Fruit fly (Drosophila melanogaster): ENCODE results near the gene CG32573.

Gene CG32573

dm6 chrX:16687400-16688105 is 36.4 kb downstream of the CG32573 start:
- TF ChIP-seq D1 (tag; optimal IDR thresholded peaks at IDR 0.05) (no peak), Pif1A (GFP tag; optimal IDR thresholded peaks at IDR 0.05) (no peak), Snoo (tag; optimal IDR thresholded peaks at IDR 0.05) (no peak), EcR (GFP tag; optimal IDR thresholded peaks at IDR 0.05) (no peak), CG9948 (tag; optimal IDR thresholded peaks at IDR 0.05) (no peak), CG12605 (GFP tag; IDR thresholded peaks at IDR 0.05) (no peak), CG4496 (GFP tag; IDR thresholded peaks at IDR 0.05) (no peak), Pif1B (GFP tag; optimal IDR thresholded peaks at IDR 0.05) (no peak), CG8301 (tag; optimal IDR thresholded peaks at IDR 0.05) (no peak), CG8159 (tag; optimal IDR thresholded peaks at IDR 0.05) (no peak)

DNA sequence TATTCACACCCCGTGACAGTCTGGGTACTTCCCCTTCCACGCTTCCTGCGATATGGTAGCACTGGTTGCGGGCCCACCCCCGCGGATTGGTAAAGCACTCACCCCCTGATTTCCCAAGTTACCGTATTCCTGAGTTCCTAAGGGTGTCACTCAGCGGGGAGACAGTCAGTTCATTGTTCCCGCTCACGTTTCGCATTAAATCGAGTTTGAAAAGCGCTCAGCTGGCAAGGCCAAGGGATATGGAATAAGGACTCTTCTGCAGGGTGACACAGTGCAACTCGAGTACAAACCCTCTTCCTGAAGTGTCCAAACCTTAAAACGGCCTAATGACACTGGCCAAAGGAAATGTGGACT is 36.9 kb downstream of the CG32573 start:
- TF ChIP-seq CG14655 (GFP tag; optimal IDR thresholded peaks at IDR 0.05) (no peak), EcR (GFP tag; optimal IDR thresholded peaks at IDR 0.05) (no peak), CG8159 (tag; optimal IDR thresholded peaks at IDR 0.05) (no peak), CG8301 (tag; optimal IDR thresholded peaks at IDR 0.05) (no peak), CG10348 (GFP tag; IDR thresholded peaks at IDR 0.05) (no peak), CG34367 (tag; optimal IDR thresholded peaks at IDR 0.05) (no peak), Snoo (tag; optimal IDR thresholded peaks at IDR 0.05) (no peak), CG15710 (tag; optimal IDR thresholded peaks at IDR 0.05) (no peak)

- TF ChIP-seq D1 (tag; optimal IDR thresholded peaks at IDR 0.05) (no peak), CG13204 (GFP tag; optimal IDR thresholded peaks at IDR 0.05) (no peak), Pif1B (GFP tag; optimal IDR thresholded peaks at IDR 0.05) (no peak), EcR (GFP tag; optimal IDR thresholded peaks at IDR 0.05) (no peak)
Observed at dm6 chrX:16689339-16689738, 38.2 kb downstream of the CG32573 start.

DNA sequence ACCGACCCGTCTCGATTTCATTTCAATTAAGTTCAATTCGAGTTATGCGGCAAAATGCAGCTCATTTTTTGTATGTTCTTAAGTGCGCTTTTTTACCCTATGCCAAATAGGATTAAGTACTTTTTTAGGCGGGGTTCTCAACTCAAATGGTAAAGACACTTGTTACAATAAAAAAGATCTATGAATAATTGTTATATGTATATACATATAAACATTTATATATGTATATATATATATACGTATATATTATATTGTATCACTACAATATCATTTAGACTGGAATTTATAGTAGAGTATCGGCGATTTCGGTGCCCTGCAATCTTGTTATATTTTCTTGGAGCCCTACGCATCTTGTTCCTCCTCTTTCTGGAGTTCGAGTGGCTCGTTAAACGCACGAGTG is 38.8 kb downstream of the CG32573 start:
- TF ChIP-seq CG32121 (GFP tag; IDR thresholded peaks at IDR 0.05) (no peak), CG14655 (GFP tag; optimal IDR thresholded peaks at IDR 0.05) (peak; percentile 20), CG8159 (tag; optimal IDR thresholded peaks at IDR 0.05) (peak; percentile 35), CG15710 (tag; optimal IDR thresholded peaks at IDR 0.05) (peak; percentile 13), CG9948 (tag; optimal IDR thresholded peaks at IDR 0.05) (peak; percentile 21), CG17806 (tag; optimal IDR thresholded peaks at IDR 0.05) (peak; percentile 31)

dm6 chrX:16690499-16690898 is 39.3 kb downstream of the CG32573 start:
- TF ChIP-seq Ets98B (GFP tag; IDR thresholded peaks at IDR 0.05) (no peak), Snoo (tag; optimal IDR thresholded peaks at IDR 0.05) (no peak), EcR (GFP tag; optimal IDR thresholded peaks at IDR 0.05) (no peak), CG12605 (GFP tag; IDR thresholded peaks at IDR 0.05) (peak; percentile 48; the same call in 1 of the 2 replicates), CG8301 (tag; optimal IDR thresholded peaks at IDR 0.05) (peak; percentile 52), Pif1A (GFP tag; optimal IDR thresholded peaks at IDR 0.05) (peak; percentile 46), rn (GFP tag; IDR thresholded peaks at IDR 0.05) (no peak), gl (tag; optimal IDR thresholded peaks at IDR 0.05) (no peak), D1 (tag; optimal IDR thresholded peaks at IDR 0.05) (no peak), CG10348 (GFP tag; IDR thresholded peaks at IDR 0.05) (no peak), CG15710 (tag; optimal IDR thresholded peaks at IDR 0.05) (no peak), CG13204 (GFP tag; optimal IDR thresholded peaks at IDR 0.05) (no peak), Pif1B (GFP tag; optimal IDR thresholded peaks at IDR 0.05) (peak; percentile 39), CG34367 (tag; optimal IDR thresholded peaks at IDR 0.05) (peak; percentile 12), CG32121 (GFP tag; IDR thresholded peaks at IDR 0.05) (no peak), CG8159 (tag; optimal IDR thresholded peaks at IDR 0.05) (peak; percentile 4), fd96Ca (GFP tag; IDR thresholded peaks at IDR 0.05) (peak; percentile 62; the same call in 1 of the 3 replicates), CG4496 (GFP tag; IDR thresholded peaks at IDR 0.05) (peak; percentile 44; the same call in 1 of the 3 replicates), CG9948 (tag; optimal IDR thresholded peaks at IDR 0.05) (peak; percentile 50), CG14655 (GFP tag; optimal IDR thresholded peaks at IDR 0.05) (peak; percentile 60), CG17806 (tag; optimal IDR thresholded peaks at IDR 0.05) (peak; percentile 36)

DNA sequence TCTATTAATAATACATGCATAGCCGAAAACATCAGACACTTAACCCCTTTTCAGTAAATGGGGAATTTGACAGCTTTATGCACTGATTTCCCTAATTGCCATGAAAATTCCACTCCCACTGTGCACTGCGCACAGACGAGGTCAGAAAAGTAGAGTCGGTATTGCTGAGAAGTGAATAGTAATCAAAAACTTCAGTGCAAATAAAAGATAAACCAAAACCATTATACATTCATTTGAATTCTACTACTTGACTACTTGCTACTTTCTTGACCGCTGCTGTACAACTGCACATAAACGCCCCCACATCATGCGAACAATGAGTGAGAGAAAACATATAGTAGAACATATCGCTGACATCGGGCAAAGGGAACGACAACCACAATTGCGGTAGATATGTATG is 40.3 kb downstream of the CG32573 start:
- TF ChIP-seq CG8301 (tag; optimal IDR thresholded peaks at IDR 0.05), result peak; percentile 79
- peak; percentile 48 for TF ChIP-seq Snoo (tag; optimal IDR thresholded peaks at IDR 0.05)
- no peak for TF ChIP-seq EcR (GFP tag; optimal IDR thresholded peaks at IDR 0.05)
- peak; percentile 77 for TF ChIP-seq Pif1A (GFP tag; optimal IDR thresholded peaks at IDR 0.05)
- peak; percentile 81 for TF ChIP-seq CG14655 (GFP tag; optimal IDR thresholded peaks at IDR 0.05)
- peak; percentile 90 for TF ChIP-seq CG32121 (GFP tag; IDR thresholded peaks at IDR 0.05)
- TF ChIP-seq CG10348 (GFP tag; IDR thresholded peaks at IDR 0.05), result peak; percentile 19; the same call in 1 of the 2 replicates
- no peak for TF ChIP-seq CG13204 (GFP tag; optimal IDR thresholded peaks at IDR 0.05)
- TF ChIP-seq rn (GFP tag; IDR thresholded peaks at IDR 0.05), result peak; percentile 66
- TF ChIP-seq Ets98B (GFP tag; IDR thresholded peaks at IDR 0.05), result peak; percentile 90
- peak; percentile 68 for TF ChIP-seq CG34367 (tag; optimal IDR thresholded peaks at IDR 0.05)
- TF ChIP-seq CG4496 (GFP tag; IDR thresholded peaks at IDR 0.05), result peak; percentile 95
- TF ChIP-seq CG9948 (tag; optimal IDR thresholded peaks at IDR 0.05), result peak; percentile 61
- TF ChIP-seq D1 (tag; optimal IDR thresholded peaks at IDR 0.05), result no peak
- peak; percentile 74 for TF ChIP-seq CG15710 (tag; optimal IDR thresholded peaks at IDR 0.05)
- peak; percentile 62 for TF ChIP-seq CG17806 (tag; optimal IDR thresholded peaks at IDR 0.05)
- TF ChIP-seq CG12605 (GFP tag; IDR thresholded peaks at IDR 0.05), result peak; percentile 87
- peak; percentile 43 for TF ChIP-seq gl (tag; optimal IDR thresholded peaks at IDR 0.05)
- TF ChIP-seq CG8159 (tag; optimal IDR thresholded peaks at IDR 0.05), result peak; percentile 62
- TF ChIP-seq fd96Ca (GFP tag; IDR thresholded peaks at IDR 0.05), result peak; percentile 90
- TF ChIP-seq Pif1B (GFP tag; optimal IDR thresholded peaks at IDR 0.05), result peak; percentile 65
